Worm (Caenorhabditis elegans): ENCODE measurements around the gene atf-8.

DNA sequence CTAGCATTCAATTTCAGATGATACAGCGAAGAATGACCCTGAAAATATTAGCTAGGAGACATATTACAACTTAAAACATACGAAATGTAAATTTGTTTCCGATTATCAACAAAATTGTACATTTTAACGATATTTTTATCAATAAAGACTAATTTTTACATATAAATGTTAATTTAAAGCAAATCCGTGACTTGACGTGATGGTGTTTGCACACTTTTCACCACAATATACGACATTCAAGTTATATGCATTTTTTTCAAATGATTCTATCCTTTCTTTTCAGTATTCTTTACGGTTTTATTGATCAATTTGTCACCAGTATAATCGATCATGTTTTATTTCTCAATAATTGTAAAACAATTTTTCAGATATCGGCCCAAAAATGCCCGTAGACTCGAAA lies 9.6 kb upstream of the atf-8 start, which contains the start of gene Y38A10A.7:
- TF ChIP-seq T22C8.4 (GFP tag; IDR thresholded peaks at IDR 0.05) (no peak), flt-1 (GFP tag; IDR thresholded peaks at IDR 0.05) (no peak), tab-1 (GFP tag; IDR thresholded peaks at IDR 0.05) (no peak), ref-1 (GFP tag; conservative IDR thresholded peaks at IDR 0.05) (no peak), ztf-29 (GFP tag; IDR thresholded peaks at IDR 0.05) (no peak), cog-1 (tag; optimal IDR thresholded peaks at IDR 0.05) (no peak)
